Fruit fly (Drosophila melanogaster) Kc167 (cell line): ENCODE measurements around the gene Hmt-1.

Experiments
- Myc ChIP-seq: fragments of >200 bp; optimal IDR thresholded peaks from 2 replicates; lab custom pipeline; 2017; ENCODE audit warnings: missing external identifiers
- Sin3A ChIP-seq: fragments of >200 bp; optimal IDR thresholded peaks from 2 replicates; lab custom pipeline; 2018; ENCODE audit warnings: missing external identifiers
- h ChIP-seq: fragments of >200 bp; optimal IDR thresholded peaks from 3 replicates; lab custom pipeline; 2018; ENCODE audit warnings: missing external identifiers
- insv ChIP-seq: fragments of >200 bp; optimal IDR thresholded peaks from 3 replicates; lab custom pipeline; 2018; ENCODE audit warnings: missing external identifiers
- psq ChIP-seq: fragments of >200 bp; optimal IDR thresholded peaks from 2 replicates; lab custom pipeline; 2017; ENCODE audit warnings: missing external identifiers
- ttk ChIP-seq: sonication (Bioruptor generic); optimal IDR thresholded peaks from 2 replicates; lab custom pipeline; 2017; ENCODE audit warnings: missing external identifiers

- no peak for TF ChIP-seq insv
- no peak for TF ChIP-seq Myc
- TF ChIP-seq ttk (lab: Kevin White, UChicago) = no peak
- no peak for TF ChIP-seq psq (lab: Kevin White, UChicago)
- no peak for TF ChIP-seq h (lab: Kevin White, UChicago)
- TF ChIP-seq Sin3A (lab: Kevin White, UChicago) = no peak
Observed at dm6 chr3R:15806341-15806740, 50.9 kb downstream of the Hmt-1 start.
